Fruit fly (Drosophila melanogaster) whole organism, embryonic: ENCODE results near the gene CG5861.

Experiments used
- B-H1 ChIP-seq: fragments of 200-800 bp; sonication (Bioruptor generic); IDR thresholded peaks from 3 replicates; pipeline ENCODE4 v1.3.6; 2022; ENCODE audit warnings: missing biosample characterization, missing genetic modification characterization
- C15 ChIP-seq: fragments of 200-800 bp; sonication (Bioruptor generic); IDR thresholded peaks from 3 replicates; pipeline ENCODE4 v1.3.6; 2022; ENCODE audit warnings: missing biosample characterization, missing genetic modification characterization
- CG10462 ChIP-seq: fragments of 200-800 bp; sonication (Bioruptor generic); optimal IDR thresholded peaks from 2 replicates; lab custom pipeline; 2016; ENCODE audit warnings: missing biosample characterization, missing genetic modification characterization
- CG10979 ChIP-seq: fragments of 200-800 bp; sonication (Bioruptor generic); optimal IDR thresholded peaks from 2 replicates; lab custom pipeline; 2018; ENCODE audit warnings: missing biosample characterization, mild to moderate bottlenecking, missing genetic modification characterization, moderate library complexity
- CG11247 ChIP-seq: fragments of 200-800 bp; sonication (Bioruptor generic); IDR thresholded peaks from 2 replicates; pipeline ENCODE4 v1.3.6; 2022; ENCODE audit warnings: missing biosample characterization, missing genetic modification characterization
- CG1603 ChIP-seq: fragments of 200-800 bp; sonication (Bioruptor generic); optimal IDR thresholded peaks from 2 replicates; lab custom pipeline; 2019; ENCODE audit warnings: missing biosample characterization, mild to moderate bottlenecking, missing genetic modification characterization, moderate library complexity
- CG17568 ChIP-seq: fragments of 200-800 bp; sonication (Bioruptor generic); optimal IDR thresholded peaks from 2 replicates; lab custom pipeline; 2018; ENCODE audit warnings: missing biosample characterization, mild to moderate bottlenecking, missing genetic modification characterization, moderate library complexity
- CG17612 ChIP-seq: fragments of 200-800 bp; sonication (Bioruptor generic); IDR thresholded peaks from 2 replicates; pipeline ENCODE4 v1.3.6; 2022; ENCODE audit warnings: missing biosample characterization, missing genetic modification characterization
- CG2202 ChIP-seq: fragments of 200-800 bp; sonication (Bioruptor generic); optimal IDR thresholded peaks from 2 replicates; lab custom pipeline; 2018; ENCODE audit warnings: missing biosample characterization, mild to moderate bottlenecking, missing genetic modification characterization
- CG34422 ChIP-seq: fragments of 200-800 bp; sonication (Bioruptor generic); IDR thresholded peaks from 3 replicates; pipeline ENCODE4 v1.3.6; 2022; ENCODE audit warnings: missing biosample characterization, missing genetic modification characterization
- CG4820 ChIP-seq: fragments of 200-800 bp; sonication (Bioruptor generic); optimal IDR thresholded peaks from 3 replicates; lab custom pipeline; 2016; ENCODE audit warnings: missing biosample characterization, missing genetic modification characterization
- CG5245 ChIP-seq: fragments of 200-800 bp; sonication (Bioruptor generic); optimal IDR thresholded peaks from 3 replicates; lab custom pipeline; 2016; ENCODE audit warnings: missing biosample characterization, missing genetic modification characterization
- CG6654 ChIP-seq: fragments of 200-800 bp; sonication (Bioruptor generic); optimal IDR thresholded peaks from 2 replicates; lab custom pipeline; 2017; ENCODE audit warnings: missing biosample characterization, mild to moderate bottlenecking, missing genetic modification characterization
- CG7271 ChIP-seq: fragments of 200-800 bp; sonication (Bioruptor generic); optimal IDR thresholded peaks from 2 replicates; lab custom pipeline; 2018; ENCODE audit warnings: missing biosample characterization, mild to moderate bottlenecking, missing genetic modification characterization, moderate library complexity
- CG7357 ChIP-seq: fragments of 200-800 bp; sonication (Bioruptor generic); IDR thresholded peaks from 3 replicates; pipeline ENCODE4 v1.3.6; 2022; ENCODE audit warnings: missing biosample characterization, missing genetic modification characterization
- CG7556 ChIP-seq: fragments of 200-800 bp; sonication (Bioruptor generic); optimal IDR thresholded peaks from 2 replicates; lab custom pipeline; 2017; ENCODE audit warnings: missing biosample characterization, mild to moderate bottlenecking, missing genetic modification characterization
- CG7786 ChIP-seq: fragments of 200-800 bp; sonication (Bioruptor generic); optimal IDR thresholded peaks from 2 replicates; lab custom pipeline; 2016; ENCODE audit warnings: missing biosample characterization, missing genetic modification characterization
- CTCF ChIP-seq: fragments of 200-800 bp; sonication (Bioruptor generic); optimal IDR thresholded peaks from 2 replicates; lab custom pipeline; 2017; ENCODE audit warnings: missing biosample characterization, mild to moderate bottlenecking, missing genetic modification characterization, moderate library complexity
- Dll ChIP-seq: fragments of 200-800 bp; sonication (Bioruptor generic); IDR thresholded peaks from 4 replicates; pipeline ENCODE4 v1.3.6; 2022; ENCODE audit warnings: missing biosample characterization, missing genetic modification characterization; ENCODE audit not compliant: partially characterized antibody
- Dref ChIP-seq: fragments of 200-800 bp; sonication (Bioruptor generic); IDR thresholded peaks from 2 replicates; pipeline ENCODE4 v1.3.6; 2022; ENCODE audit warnings: missing biosample characterization, missing genetic modification characterization
- ERR ChIP-seq: fragments of 200-800 bp; sonication (Bioruptor generic); optimal IDR thresholded peaks from 2 replicates; lab custom pipeline; 2016; ENCODE audit warnings: missing biosample characterization, missing genetic modification characterization
- Ets97D ChIP-seq: fragments of 200-800 bp; sonication (Bioruptor generic); optimal IDR thresholded peaks from 3 replicates; lab custom pipeline; 2016; ENCODE audit warnings: missing biosample characterization, missing genetic modification characterization
- Gug ChIP-seq: fragments of 200-800 bp; sonication (Bioruptor generic); IDR thresholded peaks from 4 replicates; pipeline ENCODE4 v1.3.6; 2022; ENCODE audit warnings: missing biosample characterization, missing genetic modification characterization
- HLH4C ChIP-seq: fragments of 200-800 bp; sonication (Bioruptor generic); IDR thresholded peaks from 3 replicates; pipeline ENCODE4 v1.3.6; 2022; ENCODE audit warnings: missing biosample characterization, missing genetic modification characterization; ENCODE audit not compliant: partially characterized antibody
- HLH54F ChIP-seq: fragments of 200-800 bp; sonication (Bioruptor generic); optimal IDR thresholded peaks from 3 replicates; lab custom pipeline; 2016; ENCODE audit warnings: missing biosample characterization, missing genetic modification characterization
- MBD-R2 ChIP-seq: fragments of 200-800 bp; sonication (Bioruptor generic); IDR thresholded peaks from 2 replicates; pipeline ENCODE4 v1.3.6; 2022; ENCODE audit warnings: missing biosample characterization, missing genetic modification characterization
- Myb ChIP-seq: fragments of 200-800 bp; sonication (Bioruptor generic); optimal IDR thresholded peaks from 2 replicates; lab custom pipeline; 2016; ENCODE audit warnings: missing biosample characterization, missing genetic modification characterization
- NK7.1 ChIP-seq: fragments of 200-800 bp; sonication (Bioruptor generic); optimal IDR thresholded peaks from 3 replicates; lab custom pipeline; 2016; ENCODE audit warnings: missing biosample characterization, missing genetic modification characterization
- Nf-YA ChIP-seq: fragments of 200-800 bp; sonication (Bioruptor generic); IDR thresholded peaks from 2 replicates; pipeline ENCODE4 v1.3.6; 2022; ENCODE audit warnings: missing biosample characterization, missing genetic modification characterization
- Nf-YC ChIP-seq: fragments of 200-800 bp; optimal IDR thresholded peaks from 3 replicates; lab custom pipeline; 2019; ENCODE audit warnings: missing biosample characterization, mild to moderate bottlenecking, missing genetic modification characterization, moderate library complexity
- Ravus ChIP-seq: fragments of 200-800 bp; sonication (Bioruptor generic); IDR thresholded peaks from 2 replicates; pipeline ENCODE4 v1.3.6; 2022; ENCODE audit warnings: missing biosample characterization, missing genetic modification characterization
- Usf ChIP-seq: fragments of 200-800 bp; sonication (Bioruptor generic); optimal IDR thresholded peaks from 2 replicates; lab custom pipeline; 2017; ENCODE audit warnings: missing genotype, missing biosample characterization, missing genetic modification characterization
- Xrp1 ChIP-seq: fragments of 200-800 bp; sonication (Bioruptor generic); IDR thresholded peaks from 2 replicates; pipeline ENCODE4 v1.3.6; 2022; ENCODE audit warnings: missing biosample characterization, missing genetic modification characterization
- bab2 ChIP-seq: fragments of 200-800 bp; sonication (Bioruptor generic); optimal IDR thresholded peaks from 2 replicates; lab custom pipeline; 2016; ENCODE audit warnings: missing biosample characterization, missing genetic modification characterization
- chn ChIP-seq: fragments of 200-800 bp; sonication (Bioruptor generic); optimal IDR thresholded peaks from 2 replicates; lab custom pipeline; 2016; ENCODE audit warnings: missing biosample characterization, missing genetic modification characterization
- dm ChIP-seq: fragments of 200-800 bp; sonication (Bioruptor generic); optimal IDR thresholded peaks from 3 replicates; lab custom pipeline; 2016; ENCODE audit warnings: missing biosample characterization, missing genetic modification characterization
- ewg ChIP-seq: fragments of 200-800 bp; sonication (Bioruptor generic); optimal IDR thresholded peaks from 3 replicates; lab custom pipeline; 2017; ENCODE audit warnings: mild to moderate bottlenecking, missing biosample characterization, missing genetic modification reagents, missing genetic modification characterization
- fd96Cb ChIP-seq: fragments of 200-800 bp; sonication (Bioruptor generic); optimal IDR thresholded peaks from 2 replicates; lab custom pipeline; 2018; ENCODE audit warnings: missing biosample characterization, mild to moderate bottlenecking, missing genetic modification characterization, moderate library complexity
- gfzf ChIP-seq: fragments of 200-800 bp; sonication (Bioruptor generic); optimal IDR thresholded peaks from 2 replicates; lab custom pipeline; 2016; ENCODE audit warnings: missing biosample characterization, mild to moderate bottlenecking, missing genetic modification characterization, moderate library complexity
- gsb-n ChIP-seq: fragments of 200-800 bp; sonication (Bioruptor generic); optimal IDR thresholded peaks from 3 replicates; lab custom pipeline; 2018; ENCODE audit warnings: missing biosample characterization, mild to moderate bottlenecking, missing genetic modification characterization
- insv ChIP-seq, 2 experiments: fragments of 200-800 bp; sonication (Bioruptor generic); optimal IDR thresholded peaks; 3 replicates each; lab custom pipeline; 2016 to 2018; ENCODE audit warnings: missing biosample characterization in 2 of 2, missing genetic modification characterization in 2 of 2
- knrl ChIP-seq: fragments of 200-800 bp; sonication (Bioruptor generic); IDR thresholded peaks from 3 replicates; pipeline ENCODE4 v1.3.6; 2022; ENCODE audit warnings: missing biosample characterization, missing genetic modification characterization; ENCODE audit not compliant: partially characterized antibody
- nerfin-2 ChIP-seq: fragments of 200-800 bp; sonication (Bioruptor generic); IDR thresholded peaks from 2 replicates; pipeline ENCODE4 v1.3.6; 2022; ENCODE audit warnings: missing biosample characterization, missing genetic modification characterization; ENCODE audit not compliant: partially characterized antibody
- pan ChIP-seq, 4 experiments: fragments of >200 bp in 3 of 4; fragments of 200-800 bp in 1 of 4; sonication (Bioruptor generic) in 1 of 4; optimal IDR thresholded peaks in 3 of 4; IDR thresholded peaks in 1 of 4; 2 replicates each; pipeline versions ENCODE4 v1.3.6 to Lab custom; 2017 to 2022; ENCODE audit warnings: missing biosample characterization in 2 of 4, missing genetic modification characterization in 2 of 4, mixed read lengths in 1 of 4
- ro ChIP-seq: fragments of 200-800 bp; sonication (Bioruptor generic); IDR thresholded peaks from 2 replicates; pipeline ENCODE4 v1.3.6; 2022; ENCODE audit warnings: missing biosample characterization, missing genetic modification characterization
- sna ChIP-seq: fragments of 200-800 bp; sonication (Bioruptor generic); IDR thresholded peaks from 2 replicates; pipeline ENCODE4 v1.3.6; 2022; ENCODE audit warnings: missing biosample characterization, missing genetic modification characterization; ENCODE audit not compliant: partially characterized antibody
- so ChIP-seq: fragments of 200-800 bp; sonication (Bioruptor generic); IDR thresholded peaks from 3 replicates; pipeline ENCODE4 v1.3.6; 2022; ENCODE audit warnings: missing biosample characterization, missing genetic modification characterization
- unc-4 ChIP-seq: fragments of 200-800 bp; sonication (Bioruptor generic); IDR thresholded peaks from 2 replicates; pipeline ENCODE4 v1.3.6; 2022; ENCODE audit warnings: missing biosample characterization, missing genetic modification characterization; ENCODE audit not compliant: partially characterized antibody
- zfh2 ChIP-seq: fragments of 200-800 bp; sonication (Bioruptor generic); optimal IDR thresholded peaks from 2 replicates; lab custom pipeline; 2016; ENCODE audit warnings: missing biosample characterization, missing genetic modification characterization

Gene CG5861

DNA sequence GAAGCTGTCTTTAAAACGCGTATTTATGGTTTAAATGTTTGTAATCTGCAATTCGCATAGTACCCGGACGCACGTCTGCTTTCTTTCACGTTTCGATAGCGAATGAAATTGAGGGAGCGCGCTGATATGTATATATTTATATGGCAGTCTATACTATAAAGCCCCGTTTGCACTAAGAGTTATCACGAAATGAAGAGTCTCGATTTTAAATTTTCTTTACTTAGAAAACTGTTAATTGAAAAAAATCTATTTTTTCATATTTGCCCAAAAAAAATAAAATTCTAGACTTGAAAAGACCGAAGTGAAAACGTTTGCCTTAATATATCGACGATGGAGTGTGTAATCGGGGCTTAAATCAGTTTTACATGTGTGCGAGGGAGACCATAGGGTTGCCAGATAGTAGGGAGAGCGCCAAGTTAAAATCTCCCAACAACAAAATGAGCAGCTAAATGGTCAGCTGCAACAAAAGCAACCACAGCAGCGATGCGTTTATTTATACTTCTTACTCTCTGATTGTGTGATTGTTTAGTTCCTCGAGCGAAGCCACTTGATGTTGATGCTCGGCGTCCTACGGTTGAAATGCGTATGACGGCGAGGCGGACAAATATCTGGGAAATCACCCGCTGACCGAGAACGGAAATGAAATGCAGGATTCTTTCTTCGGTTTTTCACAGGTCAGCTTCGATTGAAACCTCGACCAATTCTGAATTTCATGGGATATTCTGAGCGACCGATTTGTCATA is 18.6 kb upstream of the CG5861 start, which contains the start of gene cact (continued):
- TF ChIP-seq CG7786 (GFP tag; lab: Kevin White, UChicago) (peak; percentile 95), Gug (GFP tag; lab: Robert Waterston, UW) (peak; percentile 87), CG34422 (GFP tag; lab: Robert Waterston, UW) (peak; percentile 93), ERR (GFP tag; lab: Kevin White, UChicago) (peak; percentile 90), sna (GFP tag; lab: Robert Waterston, UW) (peak; percentile 73; the same call in 1 of the 2 replicates), fd96Cb (peak; percentile 88), CG10979 (tag; lab: Kevin White, UChicago) (peak; percentile 89), HLH54F (peak; percentile 95), C15 (GFP tag; lab: Robert Waterston, UW) (0 out of 3 replicates have a peak, but pooled peaks have one; percentile 53), CTCF (GFP tag; lab: Kevin White, UChicago) (peak; percentile 45), CG7556 (GFP tag; lab: Kevin White, UChicago) (peak; percentile 91), CG5245 (GFP tag; lab: Kevin White, UChicago) (peak; percentile 82), insv (GFP tag; optimal IDR thresholded peaks at IDR 0.05; lab: Kevin White, UChicago) (peak in 1 of 2 experiments; percentile 58), MBD-R2 (peak; percentile 72), Usf (GFP tag; lab: Kevin White, UChicago) (peak; percentile 80), Ets97D (GFP tag; lab: Kevin White, UChicago) (peak; percentile 91), zfh2 (peak; percentile 96), gfzf (GFP tag; lab: Kevin White, UChicago) (peak; percentile 46), ewg (peak; percentile 83), CG17568 (GFP tag; lab: Kevin White, UChicago) (peak; percentile 86), pan (optimal IDR thresholded peaks at IDR 0.05; lab: Kevin White, UChicago) (no peak), pan (GFP tag; optimal IDR thresholded peaks at IDR 0.05 in 1 of 2, IDR thresholded peaks at IDR 0.05 in 1 of 2) (peak in 1 of 2 experiments; percentile 89), CG10462 (GFP tag; lab: Kevin White, UChicago) (peak; percentile 85), Myb (GFP tag; lab: Kevin White, UChicago) (peak; percentile 82), CG2202 (tag; lab: Kevin White, UChicago) (peak; percentile 76), B-H1 (GFP tag; lab: Robert Waterston, UW) (peak; percentile 80), so (GFP tag; lab: Robert Waterston, UW) (peak; percentile 92), HLH4C (GFP tag; lab: Robert Waterston, UW) (no peak; the same call in 2 of the 3 replicates), gsb-n (tag; lab: Kevin White, UChicago) (peak; percentile 92), Nf-YA (GFP tag; lab: Robert Waterston, UW) (peak; percentile 72; the same call in 1 of the 2 replicates), Ravus (peak; percentile 75), knrl (peak; percentile 75), NK7.1 (GFP tag; lab: Kevin White, UChicago) (peak; percentile 85), CG7271 (tag; lab: Kevin White, UChicago) (peak; percentile 73), ro (GFP tag; lab: Robert Waterston, UW) (peak; percentile 80), CG11247 (GFP tag; lab: Robert Waterston, UW) (peak; percentile 85), CG7357 (GFP tag; lab: Robert Waterston, UW) (peak; percentile 88), Dref (GFP tag; lab: Robert Waterston, UW) (no peak), Nf-YC (tag; lab: Kevin White, UChicago) (peak; percentile 84), Dll (GFP tag; lab: Robert Waterston, UW) (peak; percentile 66), chn (GFP tag; lab: Kevin White, UChicago) (peak; percentile 94), CG6654 (GFP tag; lab: Kevin White, UChicago) (peak; percentile 78), dm (GFP tag; lab: Kevin White, UChicago) (peak; percentile 92), nerfin-2 (GFP tag; lab: Robert Waterston, UW) (no peak), Xrp1 (GFP tag; lab: Robert Waterston, UW) (peak; percentile 95), bab2 (peak; percentile 94), unc-4 (peak; percentile 63), CG17612 (GFP tag; lab: Robert Waterston, UW) (peak; percentile 58; the same call in 1 of the 2 replicates), CG1603 (tag; lab: Kevin White, UChicago) (peak; percentile 50), CG4820 (peak; percentile 89)
